Worm (Caenorhabditis elegans) whole organism, L4/young adult: ENCODE measurements around the gene C27D6.1.

Source experiments
- W03F9.2 ChIP-seq: fragments of 150-350 bp; optimal IDR thresholded peaks from 2 replicates; lab custom pipeline; 2014; ENCODE audit warnings: missing biosample characterization, missing genetic modification characterization
- dao-5 ChIP-seq: sonication (generic microtip); optimal IDR thresholded peaks from 2 replicates; lab custom pipeline; 2016; ENCODE audit warnings: missing genotype, missing genetic modification characterization, moderate library complexity, missing compliant biosample characterization
- him-1 ChIP-seq: sonication (generic microtip); optimal IDR thresholded peaks from 2 replicates; lab custom pipeline; 2016; ENCODE audit warnings: missing genotype, missing genetic modification reagents, missing genetic modification characterization, missing compliant biosample characterization

Gene C27D6.1

DNA sequence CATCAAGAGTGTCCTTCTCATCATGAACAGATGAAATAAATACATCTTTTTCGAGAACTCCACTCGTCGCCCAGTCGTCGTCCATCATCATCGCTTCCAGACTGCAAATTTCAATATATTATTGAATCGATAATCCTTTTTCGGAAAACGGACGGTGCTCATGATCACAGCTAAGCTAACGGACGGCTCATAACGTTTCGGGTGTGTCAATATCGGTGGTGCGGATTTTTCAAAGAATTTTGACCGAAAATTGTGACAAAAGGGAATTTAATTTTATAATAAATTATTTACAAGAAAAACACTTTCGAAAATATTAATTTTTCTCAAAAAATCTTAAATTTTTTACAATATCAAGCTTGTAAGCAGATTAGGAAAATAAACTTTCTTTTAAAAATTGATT lies 14.9 kb downstream of the C27D6.1 start, which contains the start of gene crh-2:
Gene crh-2, minus strand, starts transcription at position 101 of the 400 bp plus-strand sequence.
- TF ChIP-seq W03F9.2 (tag; lab: Kevin White, UChicago) (no peak), him-1 (tag; lab: Kevin White, UChicago) (no peak), dao-5 (tag; lab: Kevin White, UChicago) (no peak)

DNA sequence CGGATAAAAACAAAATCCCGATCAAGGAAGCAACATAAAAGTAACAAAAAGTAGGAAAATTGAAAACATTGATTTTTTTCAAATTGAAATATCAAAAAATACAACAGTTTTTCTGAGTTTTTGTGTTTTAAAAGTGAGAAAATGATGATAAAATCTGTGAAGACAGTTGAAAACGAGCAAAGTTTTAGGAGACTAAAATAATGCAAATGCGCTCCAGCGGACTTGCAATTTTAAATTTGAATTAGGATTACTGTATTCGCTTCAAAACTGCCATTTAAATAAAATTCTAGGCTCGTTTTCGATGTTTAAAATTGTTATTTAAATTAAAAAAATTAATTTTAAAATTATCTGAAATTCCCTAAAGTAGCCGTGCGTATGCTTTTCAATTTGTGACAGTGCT lies 15.4 kb downstream of the C27D6.1 start:
- TF ChIP-seq dao-5 (tag; lab: Kevin White, UChicago) (no peak), him-1 (tag; lab: Kevin White, UChicago) (no peak), W03F9.2 (tag; lab: Kevin White, UChicago) (no peak)

DNA sequence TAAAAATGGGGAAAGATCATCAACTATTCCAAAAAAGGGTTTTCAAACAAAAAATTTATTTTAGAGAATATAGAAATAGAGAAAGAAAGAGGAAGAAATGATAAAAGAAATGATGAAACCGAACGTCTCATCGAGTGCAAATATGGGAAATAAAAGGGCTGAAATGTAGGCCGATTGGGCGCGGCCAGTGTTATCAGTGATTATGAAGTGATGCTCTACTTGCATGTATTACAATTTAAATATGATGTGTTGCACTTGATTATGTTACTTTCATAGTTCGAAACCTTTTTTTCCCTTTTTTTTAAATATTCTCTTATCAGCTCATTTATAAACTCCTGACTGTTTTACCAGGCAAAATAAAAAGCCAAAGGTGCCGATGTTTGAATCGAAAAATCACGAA lies 19.2 kb downstream of the C27D6.1 start:
- TF ChIP-seq him-1 (tag; lab: Kevin White, UChicago) (no peak), dao-5 (tag; lab: Kevin White, UChicago) (no peak), W03F9.2 (tag; lab: Kevin White, UChicago) (no peak)

DNA sequence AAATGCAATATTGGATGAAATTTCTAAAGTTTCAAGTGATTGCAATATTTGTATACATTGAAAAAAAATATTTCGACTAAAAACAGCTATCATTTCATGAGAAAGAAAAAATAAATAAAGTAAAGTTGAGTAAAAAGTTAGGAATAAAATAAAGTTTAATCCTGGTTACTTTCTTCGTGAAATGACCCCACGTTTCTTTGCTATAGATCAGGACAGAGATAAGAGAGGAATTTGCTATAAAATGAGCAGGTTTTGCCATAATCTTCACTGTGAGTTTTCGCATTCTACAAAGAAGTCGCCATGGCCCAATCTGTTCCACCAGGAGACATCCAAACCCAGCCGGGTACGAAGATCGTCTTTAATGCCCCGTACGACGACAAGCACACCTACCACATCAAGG lies 21.5 kb downstream of the C27D6.1 start, which contains the start of gene msp-49:
Gene msp-49, plus strand, starts transcription at position 301 of the 400 bp plus-strand sequence.
- TF ChIP-seq W03F9.2 (tag; lab: Kevin White, UChicago) (no peak), him-1 (tag; lab: Kevin White, UChicago) (no peak), dao-5 (tag; lab: Kevin White, UChicago) (no peak)

DNA sequence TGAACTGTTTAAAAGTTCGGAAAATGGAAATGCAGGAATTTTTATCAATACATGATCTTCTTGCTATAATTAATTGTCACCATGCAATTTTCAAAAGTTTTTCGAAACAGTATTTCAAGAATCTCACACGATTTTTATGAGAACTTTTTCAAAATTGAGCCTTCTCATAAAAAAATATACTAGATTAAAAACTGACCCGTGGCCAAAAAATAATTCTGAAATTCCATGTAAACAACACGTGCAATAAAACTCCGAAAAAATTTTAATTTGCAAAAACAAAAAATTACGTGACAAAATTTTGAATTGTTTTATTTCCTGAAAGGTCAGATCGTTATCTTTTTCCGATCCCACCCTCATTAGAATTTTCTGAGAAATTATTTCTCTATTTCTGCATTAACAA lies 23.0 kb downstream of the C27D6.1 start, which contains the start of gene C34F11.5:
Gene C34F11.5, plus strand, starts transcription at position 301 of the 400 bp plus-strand sequence.
- TF ChIP-seq him-1 (tag; lab: Kevin White, UChicago) (no peak), W03F9.2 (tag; lab: Kevin White, UChicago) (no peak), dao-5 (tag; lab: Kevin White, UChicago) (no peak)

DNA sequence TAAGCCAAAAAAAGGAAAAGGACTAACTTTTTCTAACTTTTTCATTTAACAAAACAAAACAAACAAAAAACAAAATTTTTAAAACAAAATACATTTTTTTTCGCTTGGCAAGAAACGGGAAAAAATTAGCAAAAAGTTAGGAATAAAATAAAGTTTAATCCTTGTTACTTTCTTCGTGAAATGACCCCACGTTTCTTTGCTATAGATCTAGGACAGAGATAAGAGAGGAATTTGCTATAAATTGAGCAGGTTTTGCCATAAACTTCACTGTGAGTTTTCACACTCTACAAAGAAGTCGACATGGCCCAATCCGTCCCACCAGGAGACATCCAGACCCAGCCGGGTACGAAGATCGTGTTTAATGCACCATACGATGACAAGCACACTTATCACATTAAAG lies 26.9 kb downstream of the C27D6.1 start, which contains the start of gene msp-50:
Gene msp-50, plus strand, starts transcription at position 301 of the 400 bp plus-strand sequence.
- TF ChIP-seq W03F9.2 (tag; lab: Kevin White, UChicago), result no peak
- no peak for TF ChIP-seq him-1 (tag; lab: Kevin White, UChicago)
- no peak for TF ChIP-seq dao-5 (tag; lab: Kevin White, UChicago)

DNA sequence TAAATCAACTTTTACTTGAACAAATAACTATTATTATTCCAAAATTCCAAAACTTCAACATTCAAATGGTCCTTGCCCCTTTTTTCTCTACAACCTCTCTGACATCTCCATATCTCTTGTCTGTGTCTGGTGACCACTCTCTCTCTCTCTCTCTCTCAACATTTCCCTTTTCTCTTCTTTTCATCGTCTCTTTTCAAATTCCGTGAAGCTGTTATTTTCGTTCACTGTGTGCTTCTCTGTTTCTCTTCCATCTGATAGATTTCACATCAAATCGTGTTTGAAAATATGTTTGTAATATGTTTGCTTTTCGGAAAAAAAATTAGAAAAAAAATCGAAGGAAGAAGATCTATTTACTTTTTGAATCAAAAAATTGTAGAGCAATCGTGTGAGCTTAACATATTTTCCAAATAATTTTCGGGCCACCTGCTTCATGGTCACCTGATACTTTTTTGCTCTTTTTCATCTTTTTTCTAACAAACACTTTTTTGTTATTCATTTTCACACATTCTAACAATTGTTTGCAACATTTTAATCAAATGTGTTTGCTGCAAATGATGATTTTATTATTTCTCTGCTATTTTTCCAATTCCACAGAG lies 28.5 kb downstream of the C27D6.1 start:
- TF ChIP-seq dao-5 (tag; lab: Kevin White, UChicago), result no peak

DNA sequence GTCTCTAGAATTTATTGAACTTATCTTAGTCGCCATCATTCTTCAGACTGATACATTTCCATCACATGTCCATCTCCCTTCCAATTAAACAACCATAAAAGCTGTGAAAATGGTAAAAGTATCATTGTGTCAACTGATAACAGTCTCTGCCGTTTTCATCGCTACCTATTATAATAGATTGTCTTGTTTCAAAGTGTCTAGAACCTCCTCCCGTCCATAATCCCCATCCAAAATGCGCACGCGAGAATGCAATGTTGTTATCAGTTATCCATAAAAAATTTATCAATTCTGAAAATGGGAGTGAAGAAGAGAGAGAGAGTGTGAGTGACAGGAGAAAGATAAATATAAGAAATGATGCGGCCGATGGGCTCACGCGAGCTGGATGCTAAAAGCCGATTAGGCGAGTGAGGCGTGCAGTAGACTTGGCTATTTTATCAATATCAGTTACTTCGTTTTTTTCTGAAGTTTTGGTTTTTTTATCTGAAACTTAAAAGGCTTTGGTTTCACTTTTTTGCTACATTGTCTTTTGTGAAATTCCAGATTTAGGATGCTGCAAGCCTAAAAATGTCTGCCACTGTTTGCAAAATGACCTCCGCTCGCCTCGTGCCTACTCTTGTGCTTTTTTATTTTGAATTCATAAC lies 29.5 kb downstream of the C27D6.1 start:
- TF ChIP-seq dao-5 (tag; lab: Kevin White, UChicago), result no peak

DNA sequence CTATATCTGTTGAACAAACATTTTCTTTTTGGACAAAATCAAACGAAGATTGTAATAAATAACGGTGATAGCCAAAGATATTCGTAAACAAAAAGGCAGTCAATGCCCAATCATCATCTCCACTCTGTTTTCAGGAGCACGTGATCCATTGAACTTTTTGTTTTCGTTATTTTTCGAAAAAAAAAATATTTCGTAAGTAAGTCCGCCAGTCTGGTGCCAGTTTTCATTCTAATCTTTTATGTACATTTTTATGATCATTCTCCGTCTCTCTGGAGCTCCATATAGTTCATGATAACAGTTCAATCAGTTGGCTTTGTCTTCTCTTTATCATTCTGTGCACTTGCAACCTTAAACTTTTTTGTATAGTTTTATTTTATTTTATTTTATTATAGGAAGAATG lies 30.4 kb downstream of the C27D6.1 start, which contains the start of gene ampd-1:
Gene ampd-1, plus strand, starts transcription at position 393 of the 400 bp plus-strand sequence.
- no peak for TF ChIP-seq dao-5 (tag; lab: Kevin White, UChicago)
- TF ChIP-seq him-1 (tag; lab: Kevin White, UChicago), result no peak
- TF ChIP-seq W03F9.2 (tag; lab: Kevin White, UChicago), result no peak

DNA sequence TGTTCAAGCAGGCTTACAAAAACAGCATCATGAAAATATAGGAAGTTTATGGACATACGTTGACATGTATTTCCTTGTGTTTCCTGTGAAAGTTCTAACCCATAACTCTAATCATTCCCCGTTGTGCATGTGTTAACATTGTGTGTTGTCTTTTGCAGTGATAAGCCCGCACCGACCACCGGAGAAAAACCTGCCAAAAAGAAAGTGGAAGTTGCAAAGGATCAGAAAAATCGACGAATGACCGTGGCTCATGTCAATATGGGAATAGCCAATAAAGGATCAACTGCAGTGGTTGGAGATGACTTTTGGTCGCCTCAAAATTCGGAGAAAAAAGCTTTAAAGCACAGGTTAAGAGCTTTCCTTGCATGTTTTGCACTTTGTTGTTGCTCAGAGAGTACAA lies 32.7 kb downstream of the C27D6.1 start:
- TF ChIP-seq him-1 (tag; lab: Kevin White, UChicago) (no peak), W03F9.2 (tag; lab: Kevin White, UChicago) (no peak), dao-5 (tag; lab: Kevin White, UChicago) (no peak)

DNA sequence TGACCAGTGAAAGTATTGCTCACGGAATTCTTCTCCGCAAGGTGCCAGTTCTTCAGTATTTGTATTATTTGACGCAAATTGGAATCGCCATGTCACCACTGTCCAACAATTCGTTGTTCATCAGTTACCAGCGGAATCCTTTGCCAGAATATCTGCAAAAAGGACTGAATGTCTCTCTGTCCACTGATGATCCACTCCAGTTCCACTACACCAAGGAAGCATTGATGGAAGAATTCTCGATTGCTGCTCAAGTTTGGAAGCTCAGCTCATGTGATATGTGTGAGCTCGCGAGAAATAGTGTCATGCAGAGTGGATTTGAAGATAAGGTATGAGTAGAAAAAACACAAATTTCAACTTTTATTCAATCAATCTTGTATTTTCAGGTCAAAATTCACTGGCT lies 36.6 kb downstream of the C27D6.1 start:
- TF ChIP-seq dao-5 (tag; lab: Kevin White, UChicago), result no peak
- TF ChIP-seq him-1 (tag; lab: Kevin White, UChicago), result no peak
- TF ChIP-seq W03F9.2 (tag; lab: Kevin White, UChicago), result no peak

DNA sequence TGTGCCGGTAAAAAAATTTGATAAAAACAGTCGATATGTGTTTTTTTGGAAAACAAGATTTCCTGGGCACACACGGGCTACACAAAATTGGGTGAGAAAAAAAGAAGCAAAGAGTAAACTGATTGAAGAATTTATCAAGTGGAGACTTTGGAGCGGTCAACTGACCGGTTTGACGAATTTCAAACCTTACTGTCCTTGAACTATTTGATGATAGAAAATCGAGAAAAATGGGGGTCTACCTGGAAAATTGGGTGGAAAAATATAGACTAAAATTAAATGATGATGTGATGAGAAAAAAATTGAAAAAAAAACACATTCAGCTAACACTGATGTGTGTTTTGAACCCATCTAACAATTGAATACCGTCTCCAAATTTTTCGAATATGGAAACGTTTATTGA lies 38.3 kb downstream of the C27D6.1 start, which contains the start of gene C34F11.8:
Gene C34F11.8, minus strand, starts transcription at position 135 of the 400 bp plus-strand sequence.
- TF ChIP-seq dao-5 (tag; lab: Kevin White, UChicago) (no peak), W03F9.2 (tag; lab: Kevin White, UChicago) (no peak), him-1 (tag; lab: Kevin White, UChicago) (no peak)

DNA sequence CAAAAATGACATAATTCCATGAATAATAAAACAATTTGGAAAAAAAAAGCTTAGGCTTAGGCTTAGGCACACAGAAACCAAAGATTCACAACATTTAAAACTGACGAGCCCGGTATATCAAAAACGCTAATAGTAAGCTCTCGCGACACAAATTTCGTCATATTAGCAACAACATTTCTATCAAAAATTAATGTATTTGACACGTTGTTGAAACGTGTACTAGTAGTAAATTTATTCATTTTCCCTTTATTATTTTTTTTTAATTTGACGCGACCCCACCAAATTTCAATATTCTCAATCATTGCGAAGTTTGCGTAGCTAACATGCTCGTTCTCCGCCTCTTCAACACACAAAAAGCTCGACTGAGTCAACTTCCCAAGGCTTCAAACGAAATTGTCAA lies 39.4 kb downstream of the C27D6.1 start, which contains the start of gene C34F11.2:
Gene C34F11.2, plus strand, starts transcription at position 301 of the 400 bp plus-strand sequence.
- TF ChIP-seq dao-5 (tag; lab: Kevin White, UChicago) (no peak), W03F9.2 (tag; lab: Kevin White, UChicago) (no peak), him-1 (tag; lab: Kevin White, UChicago) (no peak)

DNA sequence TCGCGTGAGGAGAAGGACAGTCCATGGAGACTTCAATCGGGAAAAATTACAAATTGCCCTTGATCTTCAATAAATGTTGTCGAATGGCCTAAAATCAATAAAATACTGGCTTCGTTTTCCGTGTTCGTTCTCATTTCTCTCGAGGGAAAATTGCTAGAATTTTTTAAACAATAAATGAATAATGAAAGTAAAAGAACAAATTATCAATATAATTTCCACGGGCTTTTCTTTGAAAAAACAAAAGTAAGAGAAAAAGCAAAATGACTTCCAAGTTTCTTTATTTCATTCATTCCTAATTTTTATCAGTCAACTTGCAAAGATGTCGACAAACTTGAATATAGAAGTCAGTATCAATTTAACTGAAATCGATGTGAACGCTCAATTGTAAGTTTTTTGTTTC lies 40.1 kb downstream of the C27D6.1 start, which contains the start of gene C34F11.1:
Gene C34F11.1, plus strand, starts transcription at position 301 of the 400 bp plus-strand sequence.
- no peak for TF ChIP-seq him-1 (tag; lab: Kevin White, UChicago)
- TF ChIP-seq W03F9.2 (tag; lab: Kevin White, UChicago), result no peak
- TF ChIP-seq dao-5 (tag; lab: Kevin White, UChicago), result no peak
